Fruit fly (Drosophila melanogaster) whole organism, embryonic: Measurements from ENCODE around the gene Mul1.

Source experiments
- Atf-2 ChIP-seq: fragments of 200-800 bp; sonication (Bioruptor generic); optimal IDR thresholded peaks from 2 replicates; lab custom pipeline; 2016; ENCODE audit warnings: missing biosample characterization, missing genetic modification characterization
- Atf3 ChIP-seq: fragments of 200-800 bp; sonication (Bioruptor generic); optimal IDR thresholded peaks from 3 replicates; lab custom pipeline; 2016; ENCODE audit warnings: missing biosample characterization, missing genetic modification characterization
- Atf6 ChIP-seq: fragments of 200-800 bp; sonication (Bioruptor generic); IDR thresholded peaks from 2 replicates; pipeline ENCODE4 v1.3.6; 2022; ENCODE audit warnings: missing biosample characterization, missing genetic modification characterization
- B-H1 ChIP-seq: fragments of 200-800 bp; sonication (Bioruptor generic); IDR thresholded peaks from 3 replicates; pipeline ENCODE4 v1.3.6; 2022; ENCODE audit warnings: missing biosample characterization, missing genetic modification characterization
- C15 ChIP-seq: fragments of 200-800 bp; sonication (Bioruptor generic); IDR thresholded peaks from 3 replicates; pipeline ENCODE4 v1.3.6; 2022; ENCODE audit warnings: missing biosample characterization, missing genetic modification characterization
- CG11093 ChIP-seq: fragments of 200-800 bp; sonication (Bioruptor generic); IDR thresholded peaks from 3 replicates; pipeline ENCODE4 v1.3.6; 2022; ENCODE audit warnings: missing biosample characterization, missing genetic modification characterization
- CG11560 ChIP-seq: fragments of 200-800 bp; sonication (Bioruptor generic); IDR thresholded peaks from 3 replicates; pipeline ENCODE4 v1.3.6; 2022; ENCODE audit warnings: missing biosample characterization, missing genetic modification characterization
- CG13296 ChIP-seq: fragments of 200-800 bp; sonication (Bioruptor generic); optimal IDR thresholded peaks from 3 replicates; lab custom pipeline; 2018; ENCODE audit warnings: missing biosample characterization, mild to moderate bottlenecking, missing genetic modification characterization
- CG14441 ChIP-seq: fragments of 200-800 bp; sonication (Bioruptor generic); IDR thresholded peaks from 2 replicates; pipeline ENCODE4 v1.3.6; 2022; ENCODE audit warnings: missing biosample characterization, missing genetic modification characterization
- CG15514 ChIP-seq: fragments of 200-800 bp; sonication (Bioruptor generic); optimal IDR thresholded peaks from 3 replicates; lab custom pipeline; 2017; ENCODE audit warnings: missing biosample characterization, missing genetic modification characterization, mild to moderate bottlenecking, moderate library complexity, missing genetic modification reagents
- CG16863 ChIP-seq: fragments of 200-800 bp; sonication (Bioruptor generic); optimal IDR thresholded peaks from 3 replicates; lab custom pipeline; 2016; ENCODE audit warnings: missing biosample characterization, missing genetic modification characterization
- CG17328 ChIP-seq: fragments of 200-800 bp; sonication (Bioruptor generic); IDR thresholded peaks from 2 replicates; pipeline ENCODE4 v1.3.6; 2022; ENCODE audit warnings: missing biosample characterization, missing genetic modification characterization
- CG2116 ChIP-seq: fragments of 200-800 bp; sonication (Bioruptor generic); optimal IDR thresholded peaks from 3 replicates; lab custom pipeline; 2018; ENCODE audit warnings: missing biosample characterization, mild to moderate bottlenecking, missing genetic modification characterization
- CG2889 ChIP-seq: fragments of 200-800 bp; sonication (Bioruptor generic); IDR thresholded peaks from 3 replicates; pipeline ENCODE4 v1.3.6; 2022; ENCODE audit warnings: missing biosample characterization, missing genetic modification characterization
- CG33557 ChIP-seq: fragments of 200-800 bp; sonication (Bioruptor generic); optimal IDR thresholded peaks from 2 replicates; lab custom pipeline; 2019; ENCODE audit warnings: missing biosample characterization, mild to moderate bottlenecking, missing genetic modification characterization, moderate library complexity
- CG7786 ChIP-seq: fragments of 200-800 bp; sonication (Bioruptor generic); optimal IDR thresholded peaks from 2 replicates; lab custom pipeline; 2016; ENCODE audit warnings: missing biosample characterization, missing genetic modification characterization
- CG7839 ChIP-seq: fragments of 200-800 bp; sonication (Bioruptor generic); optimal IDR thresholded peaks from 3 replicates; lab custom pipeline; 2018; ENCODE audit warnings: missing biosample characterization, mild to moderate bottlenecking, missing genetic modification characterization, moderate library complexity
- CG8388 ChIP-seq: fragments of 200-800 bp; sonication (Bioruptor generic); optimal IDR thresholded peaks from 2 replicates; lab custom pipeline; 2019; ENCODE audit warnings: missing biosample characterization, mild to moderate bottlenecking, missing genetic modification characterization, moderate library complexity
- CG8944 ChIP-seq: fragments of 200-800 bp; sonication (Bioruptor generic); optimal IDR thresholded peaks from 3 replicates; lab custom pipeline; 2016; ENCODE audit warnings: missing biosample characterization, missing genetic modification characterization
- CG9215 ChIP-seq: fragments of 200-800 bp; sonication (Bioruptor generic); IDR thresholded peaks from 2 replicates; pipeline ENCODE4 v1.3.6; 2022; ENCODE audit warnings: missing biosample characterization, missing genetic modification characterization
- CG9797 ChIP-seq: fragments of 200-800 bp; sonication (Bioruptor generic); optimal IDR thresholded peaks from 3 replicates; lab custom pipeline; 2018; ENCODE audit warnings: missing biosample characterization, mild to moderate bottlenecking, missing genetic modification characterization
- Camta ChIP-seq: fragments of 200-800 bp; sonication (Bioruptor generic); optimal IDR thresholded peaks from 2 replicates; lab custom pipeline; 2016; ENCODE audit warnings: missing biosample characterization, missing genetic modification characterization
- H2.0 ChIP-seq: fragments of 200-800 bp; sonication (Bioruptor generic); IDR thresholded peaks from 2 replicates; pipeline ENCODE4 v1.3.6; 2022; ENCODE audit warnings: missing biosample characterization, missing genetic modification characterization
- Hand ChIP-seq: fragments of 200-800 bp; sonication (Bioruptor generic); optimal IDR thresholded peaks from 2 replicates; lab custom pipeline; 2017; ENCODE audit warnings: mild to moderate bottlenecking, missing biosample characterization, missing genetic modification reagents, missing genetic modification characterization
- MBD-R2 ChIP-seq: fragments of 200-800 bp; sonication (Bioruptor generic); IDR thresholded peaks from 2 replicates; pipeline ENCODE4 v1.3.6; 2022; ENCODE audit warnings: missing biosample characterization, missing genetic modification characterization
- MESR4 ChIP-seq: fragments of 200-800 bp; sonication (Bioruptor generic); optimal IDR thresholded peaks from 2 replicates; lab custom pipeline; 2018; ENCODE audit warnings: missing biosample characterization, mild to moderate bottlenecking, missing genetic modification characterization, moderate library complexity
- MTF-1 ChIP-seq: fragments of 200-800 bp; sonication (Bioruptor generic); optimal IDR thresholded peaks from 2 replicates; lab custom pipeline; 2018; ENCODE audit warnings: missing biosample characterization, mild to moderate bottlenecking, missing genetic modification characterization, borderline replicate concordance
- Myb ChIP-seq: fragments of 200-800 bp; sonication (Bioruptor generic); optimal IDR thresholded peaks from 2 replicates; lab custom pipeline; 2016; ENCODE audit warnings: missing biosample characterization, missing genetic modification characterization
- NC2β ChIP-seq: fragments of 200-800 bp; sonication (Bioruptor generic); optimal IDR thresholded peaks from 2 replicates; lab custom pipeline; 2016; ENCODE audit warnings: missing biosample characterization, missing genetic modification characterization
- NfI ChIP-seq: fragments of 200-800 bp; sonication (Bioruptor generic); optimal IDR thresholded peaks from 3 replicates; lab custom pipeline; 2018; ENCODE audit warnings: missing biosample characterization, mild to moderate bottlenecking, missing genetic modification characterization, moderate library complexity
- Sox100B ChIP-seq: fragments of 200-800 bp; sonication (Bioruptor generic); optimal IDR thresholded peaks from 3 replicates; lab custom pipeline; 2018; ENCODE audit warnings: missing biosample characterization, mild to moderate bottlenecking, missing genetic modification characterization
- Usf ChIP-seq: fragments of 200-800 bp; sonication (Bioruptor generic); optimal IDR thresholded peaks from 2 replicates; lab custom pipeline; 2017; ENCODE audit warnings: missing genotype, missing biosample characterization, missing genetic modification characterization
- Xbp1 ChIP-seq: fragments of 200-800 bp; sonication (Bioruptor generic); optimal IDR thresholded peaks from 3 replicates; lab custom pipeline; 2016; ENCODE audit warnings: missing biosample characterization, mild to moderate bottlenecking, missing genetic modification characterization
- amos ChIP-seq: fragments of 200-800 bp; sonication (Bioruptor generic); IDR thresholded peaks from 2 replicates; pipeline ENCODE4 v1.3.6; 2022; ENCODE audit warnings: missing biosample characterization, missing genetic modification characterization; ENCODE audit not compliant: partially characterized antibody
- ap ChIP-seq: fragments of 200-800 bp; sonication (Bioruptor generic); IDR thresholded peaks from 2 replicates; pipeline ENCODE4 v1.3.6; 2022; ENCODE audit warnings: missing biosample characterization, missing genetic modification characterization
- az2 ChIP-seq: fragments of 200-800 bp; sonication (Bioruptor generic); optimal IDR thresholded peaks from 3 replicates; lab custom pipeline; 2016; ENCODE audit warnings: missing biosample characterization, missing genetic modification characterization
- cato ChIP-seq: fragments of 200-800 bp; sonication (Bioruptor generic); optimal IDR thresholded peaks from 2 replicates; lab custom pipeline; 2016; ENCODE audit warnings: missing biosample characterization, missing genetic modification characterization, borderline replicate concordance
- ewg ChIP-seq: fragments of 200-800 bp; sonication (Bioruptor generic); optimal IDR thresholded peaks from 3 replicates; lab custom pipeline; 2017; ENCODE audit warnings: mild to moderate bottlenecking, missing biosample characterization, missing genetic modification reagents, missing genetic modification characterization
- fd64A ChIP-seq: fragments of 200-800 bp; sonication (Bioruptor generic); optimal IDR thresholded peaks from 3 replicates; lab custom pipeline; 2018; ENCODE audit warnings: missing biosample characterization, mild to moderate bottlenecking, missing genetic modification characterization
- gce ChIP-seq: fragments of 200-800 bp; sonication (Bioruptor generic); IDR thresholded peaks from 3 replicates; pipeline ENCODE4 v1.3.6; 2022; ENCODE audit warnings: missing biosample characterization, missing genetic modification characterization
- her ChIP-seq: fragments of 200-800 bp; sonication (Bioruptor generic); optimal IDR thresholded peaks from 2 replicates; lab custom pipeline; 2016; ENCODE audit warnings: missing biosample characterization, missing genetic modification characterization
- lab ChIP-seq: fragments of 200-800 bp; sonication (Bioruptor generic); optimal IDR thresholded peaks from 3 replicates; lab custom pipeline; 2017; ENCODE audit warnings: missing biosample characterization, missing genetic modification characterization, mild to moderate bottlenecking, moderate library complexity, missing genetic modification reagents
- nerfin-1 ChIP-seq: fragments of 200-800 bp; sonication (Bioruptor generic); optimal IDR thresholded peaks from 3 replicates; lab custom pipeline; 2019; ENCODE audit warnings: missing biosample characterization, mild to moderate bottlenecking, missing genetic modification characterization, moderate library complexity
- nerfin-2 ChIP-seq: fragments of 200-800 bp; sonication (Bioruptor generic); IDR thresholded peaks from 2 replicates; pipeline ENCODE4 v1.3.6; 2022; ENCODE audit warnings: missing biosample characterization, missing genetic modification characterization; ENCODE audit not compliant: partially characterized antibody
- nmo ChIP-seq: fragments of 200-800 bp; sonication (Bioruptor generic); optimal IDR thresholded peaks from 2 replicates; lab custom pipeline; 2018; ENCODE audit warnings: missing biosample characterization, mild to moderate bottlenecking, missing genetic modification characterization, moderate library complexity
- pros ChIP-seq: fragments of 200-800 bp; sonication (Bioruptor generic); optimal IDR thresholded peaks from 3 replicates; lab custom pipeline; 2019; ENCODE audit warnings: missing biosample characterization, mild to moderate bottlenecking, missing genetic modification characterization, moderate library complexity
- ro ChIP-seq: fragments of 200-800 bp; sonication (Bioruptor generic); IDR thresholded peaks from 2 replicates; pipeline ENCODE4 v1.3.6; 2022; ENCODE audit warnings: missing biosample characterization, missing genetic modification characterization
- run ChIP-seq: fragments of 200-800 bp; sonication (Bioruptor generic); optimal IDR thresholded peaks from 3 replicates; lab custom pipeline; 2018; ENCODE audit warnings: missing biosample characterization, mild to moderate bottlenecking, missing genetic modification characterization
- schlank ChIP-seq: fragments of 200-800 bp; sonication (Bioruptor generic); optimal IDR thresholded peaks from 2 replicates; lab custom pipeline; 2018; ENCODE audit warnings: missing biosample characterization, mild to moderate bottlenecking, missing genetic modification characterization
- stwl ChIP-seq: fragments of 200-800 bp; sonication (Bioruptor generic); optimal IDR thresholded peaks from 3 replicates; lab custom pipeline; 2018; ENCODE audit warnings: missing biosample characterization, mild to moderate bottlenecking, missing genetic modification characterization, moderate library complexity
- wor ChIP-seq: fragments of 200-800 bp; sonication (Bioruptor generic); IDR thresholded peaks from 2 replicates; pipeline ENCODE4 v1.3.6; 2022; ENCODE audit warnings: missing biosample characterization, missing genetic modification characterization
- zf30C ChIP-seq: fragments of 200-800 bp; sonication (Bioruptor generic); optimal IDR thresholded peaks from 3 replicates; lab custom pipeline; 2018; ENCODE audit warnings: missing biosample characterization, mild to moderate bottlenecking, missing genetic modification characterization

The Mul1 gene

DNA sequence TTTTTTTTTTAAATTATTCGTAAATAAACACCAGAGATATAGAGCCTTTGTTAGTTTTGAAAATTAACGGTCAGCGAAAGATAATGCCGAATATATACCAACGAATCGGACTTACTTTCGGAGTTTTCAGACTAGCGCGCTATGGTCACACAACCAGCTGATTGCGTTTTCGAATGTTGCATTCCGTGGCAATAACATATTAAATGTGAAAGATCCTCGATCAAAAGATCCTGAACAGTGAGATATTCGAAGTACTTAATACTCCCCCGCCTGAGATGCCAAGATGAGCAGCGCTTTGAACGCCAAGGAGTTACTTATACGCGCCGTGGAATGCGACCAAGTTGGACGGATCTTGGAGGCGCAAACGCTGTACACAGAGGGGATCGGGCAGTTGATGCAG is 17.9 kb upstream of the Mul1 start, which contains the start of gene CG14985 (continued):
- TF ChIP-seq nerfin-2 (GFP tag; lab: Robert Waterston, UW) (no peak), her (GFP tag; lab: Kevin White, UChicago) (no peak), CG17328 (GFP tag; lab: Robert Waterston, UW) (no peak), H2.0 (GFP tag; lab: Robert Waterston, UW) (no peak), CG33557 (no peak), CG14441 (GFP tag; lab: Robert Waterston, UW) (no peak), nerfin-1 (tag; lab: Kevin White, UChicago) (peak; percentile 4), Sox100B (GFP tag; lab: Kevin White, UChicago) (no peak), Myb (GFP tag; lab: Kevin White, UChicago) (peak; percentile 90), CG15514 (GFP tag; lab: Kevin White, UChicago) (peak; percentile 96), CG16863 (GFP tag; lab: Kevin White, UChicago) (no peak), nmo (GFP tag; lab: Kevin White, UChicago) (no peak), wor (GFP tag; lab: Robert Waterston, UW) (no peak), CG11093 (no peak), CG11560 (tag; lab: Robert Waterston, UW) (no peak), C15 (GFP tag; lab: Robert Waterston, UW) (no peak), gce (no peak), MTF-1 (no peak), CG9215 (no peak), fd64A (no peak), stwl (tag; lab: Kevin White, UChicago) (peak; percentile 47), run (tag; lab: Kevin White, UChicago) (no peak), ewg (GFP tag; lab: Kevin White, UChicago) (no peak), CG2116 (peak; percentile 6), pros (no peak), CG13296 (GFP tag; lab: Kevin White, UChicago) (no peak), Hand (GFP tag; lab: Kevin White, UChicago) (no peak), CG8388 (no peak), Atf3 (GFP tag; lab: Kevin White, UChicago) (no peak), NC2β (GFP tag; lab: Kevin White, UChicago) (no peak), CG7839 (no peak), CG9797 (GFP tag; lab: Kevin White, UChicago) (peak; percentile 62), CG7786 (no peak), CG2889 (GFP tag; lab: Robert Waterston, UW) (no peak), Usf (GFP tag; lab: Kevin White, UChicago) (no peak), MBD-R2 (peak; percentile 55), az2 (GFP tag; lab: Kevin White, UChicago) (no peak), Atf6 (GFP tag; lab: Robert Waterston, UW) (no peak), schlank (tag; lab: Kevin White, UChicago) (no peak), amos (GFP tag; lab: Robert Waterston, UW) (no peak), CG8944 (GFP tag; lab: Kevin White, UChicago) (no peak), zf30C (GFP tag; lab: Kevin White, UChicago) (no peak), Camta (GFP tag; lab: Kevin White, UChicago) (no peak), Atf-2 (GFP tag; lab: Kevin White, UChicago) (no peak), lab (no peak), ro (no peak), ap (no peak), B-H1 (no peak), cato (no peak), NfI (GFP tag; lab: Kevin White, UChicago) (no peak), MESR4 (GFP tag; lab: Kevin White, UChicago) (peak; percentile 52), Xbp1 (GFP tag; lab: Kevin White, UChicago) (no peak)
